Worm (Caenorhabditis elegans): ENCODE results near the gene glb-21.
A peak's percentile ranks its signal among the peaks of the same experiment; 100 is the strongest.

The glb-21 gene

DNA sequence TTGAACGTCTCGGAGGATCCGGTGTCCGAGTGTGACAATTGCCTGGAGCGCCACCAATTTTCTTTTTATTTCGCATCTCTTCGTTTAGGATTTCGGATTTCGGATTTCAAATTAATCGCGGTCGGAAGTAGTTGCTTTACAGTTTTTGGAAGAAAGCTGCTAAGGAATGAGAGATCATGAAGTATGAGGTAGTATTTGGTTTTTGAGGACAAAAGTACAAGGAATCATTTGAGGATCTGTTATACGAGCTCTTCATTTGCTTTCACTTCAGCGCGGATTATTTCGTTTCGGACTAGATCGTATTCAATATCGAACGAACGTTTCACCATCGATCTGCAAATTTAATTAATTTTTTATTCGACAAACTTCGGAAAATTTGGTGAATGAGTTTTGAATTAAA, 11.9 kb downstream of the glb-21 start, which contains the start of gene R102.11:
Gene R102.11 (minus strand): TSS at position 101 of the 400 bp plus-strand sequence.
- TF ChIP-seq nhr-21 (tag; optimal IDR thresholded peaks at IDR 0.05) (no peak), lin-11 (tag; optimal IDR thresholded peaks at IDR 0.05) (no peak), unc-55 (GFP tag; optimal IDR thresholded peaks at IDR 0.05) (no peak), elt-3 (tag; optimal IDR thresholded peaks at IDR 0.05) (no peak), mab-5 (tag; optimal IDR thresholded peaks at IDR 0.05) (no peak), nhr-237 (tag; optimal IDR thresholded peaks at IDR 0.05) (no peak), sma-3 (GFP tag; optimal IDR thresholded peaks at IDR 0.05) (no peak), fos-1 (tag; optimal IDR thresholded peaks at IDR 0.05) (no peak), peb-1 (tag; optimal IDR thresholded peaks at IDR 0.05) (no peak)

DNA sequence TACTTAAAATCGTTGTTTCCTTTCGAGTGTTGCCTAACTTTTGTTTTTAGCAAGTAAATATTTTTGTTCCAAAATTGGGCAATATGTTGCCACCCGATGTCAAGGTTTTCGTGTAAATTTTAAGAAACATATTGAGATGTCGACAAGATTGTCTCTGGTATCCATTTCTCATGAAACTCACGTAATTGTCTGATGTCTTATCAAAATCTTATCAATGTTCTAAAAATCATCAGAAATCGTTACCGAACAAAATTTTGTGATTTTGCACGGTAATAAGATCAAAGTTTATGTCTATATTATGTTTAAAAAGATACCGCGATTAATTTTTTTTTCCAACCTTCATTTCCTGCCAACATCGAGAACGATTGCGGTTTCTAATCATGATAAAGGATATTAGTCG, 12.6 kb downstream of the glb-21 start:
- TF ChIP-seq C34F6.9 (tag; optimal IDR thresholded peaks at IDR 0.05): no peak
- TF ChIP-seq sma-9 (GFP tag; optimal IDR thresholded peaks at IDR 0.05): no peak
- no peak for TF ChIP-seq sma-9 (tag; optimal IDR thresholded peaks at IDR 0.05)
- TF ChIP-seq elt-3 (tag; optimal IDR thresholded peaks at IDR 0.05): no peak
- no peak for TF ChIP-seq F13H6.1 (tag; optimal IDR thresholded peaks at IDR 0.05)
- TF ChIP-seq peb-1 (tag; optimal IDR thresholded peaks at IDR 0.05): no peak
- no peak for TF ChIP-seq ztf-11 (tag; optimal IDR thresholded peaks at IDR 0.05)
- TF ChIP-seq nhr-11 (tag; optimal IDR thresholded peaks at IDR 0.05): no peak

DNA sequence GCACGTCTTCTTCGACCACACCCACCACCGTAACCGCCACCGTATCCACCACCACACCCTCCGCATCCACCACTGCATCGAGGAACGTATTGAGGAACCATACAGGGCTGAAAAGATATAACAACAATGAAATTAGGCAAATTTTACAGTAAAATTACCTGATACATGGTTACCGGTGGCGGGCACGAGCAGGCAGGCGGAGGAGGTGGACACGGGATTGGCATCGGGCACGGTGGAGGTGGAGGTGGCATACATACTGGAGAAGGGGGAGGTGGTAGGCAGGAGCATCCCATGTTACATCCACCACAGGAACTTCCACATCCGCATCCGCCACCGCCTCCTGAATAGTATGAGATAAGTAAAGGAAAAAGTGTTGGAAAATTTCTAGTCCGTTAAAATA, 13.1 kb downstream of the glb-21 start:
- no peak for TF ChIP-seq mab-5 (tag; optimal IDR thresholded peaks at IDR 0.05)
- TF ChIP-seq snpc-4 (tag; optimal IDR thresholded peaks at IDR 0.05): no peak
- no peak for TF ChIP-seq ZK546.5 (tag; optimal IDR thresholded peaks at IDR 0.05)
- no peak for TF ChIP-seq lin-39 (tag; optimal IDR thresholded peaks at IDR 0.05)
- no peak for TF ChIP-seq elt-1 (tag; optimal IDR thresholded peaks at IDR 0.05)
- TF ChIP-seq nhr-11 (tag; optimal IDR thresholded peaks at IDR 0.05): no peak
- TF ChIP-seq mbf-1 (tag; optimal IDR thresholded peaks at IDR 0.05): no peak
- no peak for TF ChIP-seq skn-1 (tag; optimal IDR thresholded peaks at IDR 0.05)
- no peak for TF ChIP-seq ceh-82 (tag; optimal IDR thresholded peaks at IDR 0.05)
- no peak for TF ChIP-seq R02D3.7 (tag; optimal IDR thresholded peaks at IDR 0.05)
- no peak for TF ChIP-seq sma-3 (GFP tag; optimal IDR thresholded peaks at IDR 0.05)
- no peak for TF ChIP-seq egl-27 (tag; optimal IDR thresholded peaks at IDR 0.05)
- TF ChIP-seq ztf-1 (GFP tag; conservative IDR thresholded peaks at IDR 0.05): no peak
- no peak for TF ChIP-seq lin-11 (tag; optimal IDR thresholded peaks at IDR 0.05)
- no peak for TF ChIP-seq lsy-2 (tag; optimal IDR thresholded peaks at IDR 0.05)
- TF ChIP-seq blmp-1 (tag; optimal IDR thresholded peaks at IDR 0.05; ENCODE audit: insufficient read depth): no peak
- TF ChIP-seq nhr-10 (tag; optimal IDR thresholded peaks at IDR 0.05): no peak
- no peak for TF ChIP-seq zag-1 (tag; optimal IDR thresholded peaks at IDR 0.05)
- TF ChIP-seq nhr-6 (tag; optimal IDR thresholded peaks at IDR 0.05): no peak
- no peak for TF ChIP-seq ztf-4 (tag; optimal IDR thresholded peaks at IDR 0.05)

DNA sequence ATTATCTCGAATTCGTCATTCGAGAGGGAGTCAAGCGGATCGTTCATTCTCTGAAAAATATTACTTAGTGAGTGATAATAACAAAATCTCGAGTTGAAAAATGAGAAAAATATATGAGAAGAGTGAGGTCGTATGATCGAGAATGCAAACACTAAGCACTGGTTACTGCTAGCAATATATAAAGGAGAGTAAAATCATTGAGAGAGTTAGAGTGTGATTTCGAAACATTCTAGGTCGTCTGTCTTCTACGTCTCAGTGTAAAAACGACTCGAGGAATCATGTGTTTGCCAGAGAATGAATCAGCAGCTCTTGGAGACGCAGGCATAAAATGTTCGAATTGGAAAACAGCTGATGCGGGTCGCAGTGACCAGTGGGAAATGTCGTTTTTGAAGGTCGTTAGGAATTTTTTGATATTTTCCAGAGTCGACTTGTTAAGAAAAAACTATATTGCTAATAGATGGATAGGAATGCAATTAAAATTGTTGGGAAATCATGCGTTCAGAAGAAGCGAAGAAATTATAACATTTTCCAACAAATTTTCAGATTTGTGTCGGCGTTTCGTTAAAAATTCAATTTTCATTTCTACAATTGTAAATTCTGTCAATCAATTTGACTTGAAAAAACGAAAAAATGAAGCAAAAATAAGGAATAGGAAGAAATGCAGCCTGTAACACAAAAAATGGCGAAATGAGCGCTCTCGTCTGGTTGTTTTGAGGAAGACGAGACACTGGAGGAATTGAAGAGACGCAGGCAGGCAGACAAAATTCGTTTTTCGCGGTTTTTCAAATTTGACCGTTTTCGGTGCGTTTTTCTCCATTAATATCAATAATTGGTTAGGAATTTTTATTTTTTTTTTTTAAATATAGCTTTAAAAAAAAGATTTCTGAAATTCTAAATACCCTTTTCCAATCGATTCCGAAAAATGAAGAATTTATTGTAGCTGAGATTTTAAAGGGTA, 14.3 kb downstream of the glb-21 start, which contains the start of gene allo-1:
Gene allo-1 (minus strand): TSS at position 51 of the 958 bp plus-strand sequence.
- TF ChIP-seq elt-1 (tag; optimal IDR thresholded peaks at IDR 0.05): no peak
- TF ChIP-seq ztf-11 (tag; optimal IDR thresholded peaks at IDR 0.05): no peak
- TF ChIP-seq nhr-237 (tag; optimal IDR thresholded peaks at IDR 0.05): no peak
- no peak for TF ChIP-seq ceh-82 (tag; optimal IDR thresholded peaks at IDR 0.05)
- peak; percentile 68 for TF ChIP-seq crh-2 (tag; optimal IDR thresholded peaks at IDR 0.05)
- peak; percentile 3 for TF ChIP-seq skn-1 (tag; optimal IDR thresholded peaks at IDR 0.05)
- TF ChIP-seq elt-3 (tag; optimal IDR thresholded peaks at IDR 0.05): no peak
- no peak for TF ChIP-seq nhr-12 (tag; optimal IDR thresholded peaks at IDR 0.05)
- peak; percentile 92 for TF ChIP-seq sma-9 (GFP tag; optimal IDR thresholded peaks at IDR 0.05)
- no peak for TF ChIP-seq sma-9 (tag; optimal IDR thresholded peaks at IDR 0.05)
- no peak for TF ChIP-seq alr-1 (tag; optimal IDR thresholded peaks at IDR 0.05)
- peak; percentile 79 for TF ChIP-seq F13H6.1 (tag; optimal IDR thresholded peaks at IDR 0.05)
- TF ChIP-seq R02D3.7 (tag; optimal IDR thresholded peaks at IDR 0.05): no peak
- TF ChIP-seq lin-13 (GFP tag; optimal IDR thresholded peaks at IDR 0.05): no peak
- peak; percentile 32 for TF ChIP-seq ztf-4 (tag; optimal IDR thresholded peaks at IDR 0.05)
- TF ChIP-seq zag-1 (tag; optimal IDR thresholded peaks at IDR 0.05): peak; percentile 14
- no peak for TF ChIP-seq nhr-77 (tag; optimal IDR thresholded peaks at IDR 0.05)
- peak; percentile 33 for TF ChIP-seq sem-4 (tag; optimal IDR thresholded peaks at IDR 0.05)
- no peak for TF ChIP-seq peb-1 (tag; optimal IDR thresholded peaks at IDR 0.05)
- peak; percentile 69 for TF ChIP-seq sma-3 (GFP tag; optimal IDR thresholded peaks at IDR 0.05)
- no peak for TF ChIP-seq mdl-1 (tag; optimal IDR thresholded peaks at IDR 0.05)
- TF ChIP-seq snpc-4 (tag; optimal IDR thresholded peaks at IDR 0.05): no peak
- TF ChIP-seq gmeb-1 (tag; optimal IDR thresholded peaks at IDR 0.05): peak; percentile 91
- no peak for TF ChIP-seq ama-1 (optimal IDR thresholded peaks at IDR 0.05)
- peak; percentile 55 for TF ChIP-seq unc-55 (GFP tag; optimal IDR thresholded peaks at IDR 0.05)
- TF ChIP-seq dmd-4 (tag; optimal IDR thresholded peaks at IDR 0.05): no peak
- peak; percentile 79 for TF ChIP-seq nhr-25 (tag; optimal IDR thresholded peaks at IDR 0.05)
- peak; percentile 0 for TF ChIP-seq mab-5 (tag; optimal IDR thresholded peaks at IDR 0.05)
- TF ChIP-seq blmp-1 (tag; optimal IDR thresholded peaks at IDR 0.05; ENCODE audit: insufficient read depth): peak; percentile 43
- TF ChIP-seq ceh-16 (tag; optimal IDR thresholded peaks at IDR 0.05): no peak
- TF ChIP-seq C34F6.9 (tag; optimal IDR thresholded peaks at IDR 0.05): peak; percentile 86
- no peak for TF ChIP-seq unc-62 (GFP tag; optimal IDR thresholded peaks at IDR 0.05)
- peak; percentile 95 for TF ChIP-seq fos-1 (tag; optimal IDR thresholded peaks at IDR 0.05)
